Worm (Caenorhabditis elegans) whole organism, L3 larva: ENCODE measurements around the gene clec-187.

Experiments used
- R02D3.7 ChIP-seq: fragments of 150-350 bp; optimal IDR thresholded peaks from 2 replicates; lab custom pipeline; 2014; ENCODE audit warnings: missing biosample characterization, missing genetic modification characterization
- aly-2 ChIP-seq: fragments of 150-350 bp; optimal IDR thresholded peaks from 2 replicates; lab custom pipeline; 2014; ENCODE audit warnings: missing biosample characterization, missing genetic modification characterization
- ama-1 ChIP-seq: fragments of 150-350 bp; optimal IDR thresholded peaks from 2 replicates; lab custom pipeline; 2018
- ceh-16 ChIP-seq: sonication (generic microtip); optimal IDR thresholded peaks from 2 replicates; lab custom pipeline; 2017; ENCODE audit warnings: missing biosample characterization, missing genetic modification characterization
- ceh-28 ChIP-seq: fragments of 150-350 bp; optimal IDR thresholded peaks from 2 replicates; lab custom pipeline; 2014; ENCODE audit warnings: missing biosample characterization, missing genetic modification reagents, missing genetic modification characterization
- daf-12 ChIP-seq: fragments of 150-350 bp; optimal IDR thresholded peaks from 2 replicates; lab custom pipeline; 2014; ENCODE audit warnings: missing biosample characterization, missing genetic modification reagents, missing genetic modification characterization
- egl-5 ChIP-seq: fragments of 150-350 bp; optimal IDR thresholded peaks from 2 replicates; lab custom pipeline; 2017; ENCODE audit warnings: missing biosample characterization, missing genetic modification reagents, missing genetic modification characterization, inconsistent platforms
- elt-2 ChIP-seq: sonication (generic microtip); optimal IDR thresholded peaks from 2 replicates; lab custom pipeline; 2016; ENCODE audit warnings: missing genetic modification reagents, mild to moderate bottlenecking, missing genetic modification characterization, missing compliant biosample characterization
- fkh-10 ChIP-seq: sonication (generic microtip); optimal IDR thresholded peaks from 2 replicates; lab custom pipeline; 2017; ENCODE audit warnings: missing biosample characterization, missing genetic modification reagents, missing genetic modification characterization
- fkh-2 ChIP-seq: fragments of 150-350 bp; optimal IDR thresholded peaks from 2 replicates; lab custom pipeline; 2014; ENCODE audit warnings: missing biosample characterization, missing genetic modification reagents, missing genetic modification characterization
- hmg-11 ChIP-seq: sonication (generic microtip); optimal IDR thresholded peaks from 2 replicates; lab custom pipeline; 2016; ENCODE audit warnings: missing genetic modification characterization, missing compliant biosample characterization
- jun-1 ChIP-seq: fragments of 150-350 bp; optimal IDR thresholded peaks from 2 replicates; lab custom pipeline; 2014; ENCODE audit warnings: missing biosample characterization, missing genetic modification reagents, missing genetic modification characterization
- lin-39 ChIP-seq: fragments of 150-350 bp; optimal IDR thresholded peaks from 2 replicates; lab custom pipeline; 2018; ENCODE audit warnings: missing biosample characterization, missing genetic modification reagents, missing genetic modification characterization
- lsy-12 ChIP-seq: sonication (generic microtip); optimal IDR thresholded peaks from 2 replicates; lab custom pipeline; 2016; ENCODE audit warnings: mild to moderate bottlenecking, missing genetic modification characterization, missing compliant biosample characterization
- mdl-1 ChIP-seq: fragments of 150-350 bp; optimal IDR thresholded peaks from 2 replicates; lab custom pipeline; 2014; ENCODE audit warnings: missing biosample characterization, missing genetic modification characterization
- nfya-1 ChIP-seq: sonication (generic microtip); optimal IDR thresholded peaks from 2 replicates; lab custom pipeline; 2017; ENCODE audit warnings: missing genetic modification characterization, mild to moderate bottlenecking, missing compliant biosample characterization, antibody characterized with exemption, moderate library complexity; ENCODE audit not compliant: insufficient read depth
- nhr-11 ChIP-seq: fragments of 150-350 bp; optimal IDR thresholded peaks from 2 replicates; lab custom pipeline; 2014; ENCODE audit warnings: missing biosample characterization, missing genetic modification characterization
- nhr-12 ChIP-seq: fragments of 150-350 bp; optimal IDR thresholded peaks from 2 replicates; lab custom pipeline; 2014; ENCODE audit warnings: missing biosample characterization, missing genetic modification characterization
- nhr-23 ChIP-seq: fragments of 150-350 bp; optimal IDR thresholded peaks from 2 replicates; lab custom pipeline; 2014; ENCODE audit warnings: missing biosample characterization, missing genetic modification reagents, missing genetic modification characterization
- nhr-25 ChIP-seq: sonication (generic microtip); optimal IDR thresholded peaks from 2 replicates; lab custom pipeline; 2017; ENCODE audit warnings: missing biosample characterization, missing genetic modification characterization
- nhr-28 ChIP-seq: fragments of 150-350 bp; optimal IDR thresholded peaks from 2 replicates; lab custom pipeline; 2014; ENCODE audit warnings: missing biosample characterization, missing genetic modification characterization
- nhr-77 ChIP-seq: fragments of 150-350 bp; optimal IDR thresholded peaks from 2 replicates; lab custom pipeline; 2014; ENCODE audit warnings: missing biosample characterization, missing genetic modification characterization
- pha-4 ChIP-seq: fragments of 150-350 bp; optimal IDR thresholded peaks from 2 replicates; lab custom pipeline; 2014; ENCODE audit warnings: missing biosample characterization, missing genetic modification reagents, missing genetic modification characterization
- pqm-1 ChIP-seq: fragments of 150-350 bp; optimal IDR thresholded peaks from 2 replicates; lab custom pipeline; 2017; ENCODE audit warnings: missing biosample characterization, missing genetic modification characterization, inconsistent platforms
- sea-2 ChIP-seq: fragments of 150-350 bp; sonication (generic microtip); optimal IDR thresholded peaks from 4 replicates; lab custom pipeline; 2014; ENCODE audit warnings: missing biosample characterization, missing genetic modification reagents, missing genetic modification characterization
- skn-1 ChIP-seq: fragments of 150-350 bp; optimal IDR thresholded peaks from 2 replicates; lab custom pipeline; 2014; ENCODE audit warnings: missing biosample characterization, missing genetic modification characterization
- snpc-4 ChIP-seq: fragments of 150-350 bp; optimal IDR thresholded peaks from 2 replicates; lab custom pipeline; 2014; ENCODE audit warnings: missing biosample characterization, missing genetic modification characterization
- unc-62 ChIP-seq: fragments of 150-350 bp; sonication (generic microtip); optimal IDR thresholded peaks from 4 replicates; lab custom pipeline; 2014; ENCODE audit warnings: missing biosample characterization, missing genetic modification reagents, missing genetic modification characterization
- zag-1 ChIP-seq: fragments of 150-350 bp; optimal IDR thresholded peaks from 2 replicates; lab custom pipeline; 2014; ENCODE audit warnings: missing biosample characterization, missing genetic modification characterization
- ztf-11 ChIP-seq: fragments of 150-350 bp; optimal IDR thresholded peaks from 2 replicates; lab custom pipeline; 2014; ENCODE audit warnings: missing biosample characterization, missing genetic modification characterization
- ztf-4 ChIP-seq: fragments of 150-350 bp; optimal IDR thresholded peaks from 2 replicates; lab custom pipeline; 2014; ENCODE audit warnings: missing biosample characterization, missing genetic modification characterization

Gene clec-187

DNA sequence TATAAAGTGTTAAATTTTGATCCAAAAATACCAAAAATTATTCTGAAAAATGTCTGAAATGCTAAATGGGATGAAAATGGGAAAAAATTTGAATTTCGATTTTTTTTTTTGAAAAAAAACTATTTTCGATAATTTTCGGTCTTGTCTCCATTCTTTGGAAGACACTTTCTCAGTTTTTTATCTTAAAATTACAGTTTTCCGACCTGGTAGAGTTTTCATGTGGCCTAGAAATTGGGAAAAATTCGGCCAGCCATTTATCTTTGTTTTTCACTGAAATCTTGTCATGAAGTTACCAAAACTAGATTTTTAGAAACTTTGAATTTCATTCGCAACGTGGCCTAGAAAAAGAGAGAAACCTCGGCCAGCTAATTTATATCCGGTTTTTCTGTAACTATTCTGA, 30.4 kb downstream of the clec-187 start:
- TF ChIP-seq nfya-1 (tag; lab: Kevin White, UChicago) (no peak), unc-62 (GFP tag; lab: Kevin White, UChicago) (no peak), mdl-1 (tag; lab: Kevin White, UChicago) (no peak), nhr-25 (tag; lab: Kevin White, UChicago) (no peak), egl-5 (tag; lab: Kevin White, UChicago) (no peak), ceh-28 (tag; lab: Kevin White, UChicago) (no peak), lsy-12 (tag; lab: Kevin White, UChicago) (no peak), ztf-4 (tag; lab: Kevin White, UChicago) (no peak), nhr-28 (tag; lab: Kevin White, UChicago) (no peak), R02D3.7 (tag; lab: Kevin White, UChicago) (no peak), fkh-10 (GFP tag; lab: Kevin White, UChicago) (no peak), skn-1 (tag; lab: Kevin White, UChicago) (no peak), ama-1 (lab: Kevin White, UChicago) (no peak), lin-39 (no peak)

DNA sequence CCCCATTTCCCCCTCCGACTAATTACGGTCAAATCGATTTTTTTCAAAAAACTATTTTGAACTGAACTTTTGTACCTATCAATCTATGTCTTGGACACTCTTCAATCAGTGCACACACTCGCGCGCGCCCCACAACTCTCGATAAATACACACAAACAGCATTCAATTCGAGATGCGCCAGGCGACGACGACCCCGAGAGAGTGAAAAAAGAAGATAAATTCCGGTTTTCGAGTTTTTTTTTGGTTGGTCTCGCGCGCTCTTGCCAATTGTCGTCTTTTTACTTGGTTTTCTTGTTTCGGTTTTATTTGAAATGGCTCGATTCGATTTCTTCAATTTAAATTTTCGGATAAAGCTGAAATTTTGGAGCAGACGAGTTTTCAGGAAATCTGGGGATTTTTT, 30.9 kb downstream of the clec-187 start:
- TF ChIP-seq aly-2 (tag; lab: Kevin White, UChicago) (no peak), nfya-1 (tag; lab: Kevin White, UChicago) (peak; percentile 17), pha-4 (tag; lab: Kevin White, UChicago) (peak; percentile 62), ztf-4 (tag; lab: Kevin White, UChicago) (no peak), nhr-23 (tag; lab: Kevin White, UChicago) (no peak), nhr-25 (tag; lab: Kevin White, UChicago) (peak; percentile 5), nhr-11 (tag; lab: Kevin White, UChicago) (no peak), nhr-77 (no peak), elt-2 (tag; lab: Kevin White, UChicago) (peak; percentile 17), snpc-4 (tag; lab: Kevin White, UChicago) (no peak), fkh-10 (GFP tag; lab: Kevin White, UChicago) (no peak), hmg-11 (tag; lab: Kevin White, UChicago) (peak; percentile 40)

DNA sequence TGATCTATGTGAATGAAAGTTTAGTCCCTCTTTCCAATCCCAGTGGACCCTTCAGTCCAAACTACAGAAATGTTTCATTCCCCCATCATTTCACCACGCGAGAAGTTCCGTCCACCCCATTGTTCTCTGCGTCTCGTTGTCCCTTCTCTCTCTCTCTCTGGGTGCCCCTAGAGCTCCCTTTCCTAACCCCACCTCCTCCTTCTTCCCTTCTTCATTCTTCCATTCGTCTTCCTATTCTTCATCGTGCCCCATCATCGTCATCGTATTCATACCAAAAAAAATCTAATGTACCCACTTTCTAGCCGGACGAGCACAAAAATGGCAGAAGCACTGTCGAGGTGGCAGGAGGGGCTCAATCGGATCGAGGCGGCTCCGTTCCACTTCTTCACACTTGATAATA, 35.1 kb downstream of the clec-187 start, which contains the start of gene M02B1.3:
TSS of gene M02B1.3 (plus strand) at position 301 of the 400 bp plus-strand sequence.
- TF ChIP-seq lin-39 (peak; percentile 7), fkh-10 (GFP tag; lab: Kevin White, UChicago) (no peak), aly-2 (tag; lab: Kevin White, UChicago) (no peak), nfya-1 (tag; lab: Kevin White, UChicago) (peak; percentile 31)

DNA sequence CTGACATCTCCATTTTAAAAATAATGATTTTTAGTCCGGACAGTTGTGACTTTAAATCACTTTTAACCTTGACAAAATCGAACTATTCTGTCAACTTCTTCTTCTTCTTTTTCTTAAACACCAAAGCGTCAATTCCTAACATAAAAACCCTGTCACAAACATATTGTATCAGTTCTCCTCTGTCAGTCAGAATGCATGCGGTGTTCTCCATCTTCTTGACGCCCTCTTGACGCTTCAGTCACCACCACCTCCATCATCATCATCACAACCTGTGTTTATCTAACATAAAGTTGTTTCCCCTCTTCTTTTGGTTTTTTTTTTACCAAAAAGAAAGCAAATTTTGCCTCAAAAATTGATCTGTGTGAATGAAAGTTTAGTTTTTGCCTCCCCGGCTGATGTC, 35.9 kb downstream of the clec-187 start:
- TF ChIP-seq daf-12 (tag; lab: Kevin White, UChicago) (no peak), nhr-25 (tag; lab: Kevin White, UChicago) (peak; percentile 11)

DNA sequence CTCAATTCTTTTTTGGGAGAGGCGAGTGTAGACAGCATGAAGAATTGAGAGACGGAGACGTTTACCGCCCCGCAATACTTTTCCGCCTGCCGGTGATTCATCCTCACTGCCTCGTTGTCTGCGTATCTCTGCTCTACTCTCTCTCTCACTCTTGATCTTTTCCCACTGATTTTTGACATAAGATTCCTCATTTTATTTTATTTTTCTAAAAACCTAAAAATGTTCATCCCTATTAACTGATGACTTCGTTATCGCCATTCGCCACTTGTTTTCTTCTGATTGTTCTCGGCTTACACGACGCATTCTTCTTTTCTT, 36.9 kb downstream of the clec-187 start:
- TF ChIP-seq nfya-1 (tag; lab: Kevin White, UChicago) (peak; percentile 33), ceh-16 (tag; lab: Kevin White, UChicago) (no peak), fkh-2 (tag; lab: Kevin White, UChicago) (no peak), fkh-10 (GFP tag; lab: Kevin White, UChicago) (no peak), ztf-11 (tag; lab: Kevin White, UChicago) (no peak), ama-1 (lab: Kevin White, UChicago) (no peak), nhr-23 (tag; lab: Kevin White, UChicago) (peak; percentile 35), aly-2 (tag; lab: Kevin White, UChicago) (no peak), ceh-28 (tag; lab: Kevin White, UChicago) (no peak), pha-4 (tag; lab: Kevin White, UChicago) (peak; percentile 39), daf-12 (tag; lab: Kevin White, UChicago) (no peak), nhr-11 (tag; lab: Kevin White, UChicago) (no peak), nhr-12 (tag; lab: Kevin White, UChicago) (no peak), sea-2 (GFP tag; lab: Kevin White, UChicago) (no peak), snpc-4 (tag; lab: Kevin White, UChicago) (no peak)
- TF ChIP-seq, all 47 proteins: peak for 3

DNA sequence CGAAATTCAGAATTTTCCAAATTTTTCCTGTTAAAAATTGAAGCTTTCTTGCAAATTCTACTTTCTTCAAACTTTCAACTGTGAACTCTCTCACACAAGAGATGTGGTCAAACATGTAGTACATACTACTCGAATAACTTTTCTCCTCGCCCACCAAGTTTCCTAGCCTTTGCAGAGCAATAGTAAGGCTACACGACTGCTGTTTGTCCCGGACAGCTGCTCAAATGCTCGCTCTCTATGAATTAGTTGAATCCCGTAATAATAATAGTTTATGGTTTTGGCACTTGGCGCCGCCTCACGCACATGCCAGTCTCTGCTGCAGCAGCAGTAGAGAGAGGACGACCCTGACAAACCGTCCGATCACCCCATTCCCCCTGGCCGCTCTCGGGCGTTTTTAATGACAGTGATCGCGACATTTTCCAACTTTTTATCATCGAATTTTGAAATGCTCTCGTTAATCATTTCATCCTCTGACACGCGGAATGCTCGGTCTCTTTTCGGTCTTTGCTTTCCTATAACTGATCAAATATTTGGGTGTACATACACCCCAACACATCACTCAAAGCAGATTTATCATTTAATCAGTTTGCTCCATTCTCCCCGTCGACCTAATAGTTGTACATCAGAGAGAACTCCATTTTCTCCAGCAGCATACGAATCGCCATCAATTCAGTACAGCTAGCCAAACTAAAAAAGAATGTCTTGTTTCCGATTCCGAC, 37.4 kb downstream of the clec-187 start:
- peak; percentile 25 for TF ChIP-seq jun-1 (tag; lab: Kevin White, UChicago)
- no peak for TF ChIP-seq skn-1 (tag; lab: Kevin White, UChicago)
- no peak for TF ChIP-seq aly-2 (tag; lab: Kevin White, UChicago)
- peak; percentile 47 for TF ChIP-seq pqm-1 (tag; lab: Kevin White, UChicago)
- TF ChIP-seq zag-1 (tag; lab: Kevin White, UChicago) = no peak
- TF ChIP-seq elt-2 (tag; lab: Kevin White, UChicago) = peak; percentile 80
- TF ChIP-seq snpc-4 (tag; lab: Kevin White, UChicago) = no peak
- TF ChIP-seq mdl-1 (tag; lab: Kevin White, UChicago) = no peak
- no peak for TF ChIP-seq lin-39
- TF ChIP-seq hmg-11 (tag; lab: Kevin White, UChicago) = peak; percentile 30
